Worm (Caenorhabditis elegans) whole organism, late embryonic: ENCODE measurements around the gene wago-5.

Experiments used
- C08G9.2 ChIP-seq: sonication (generic microtip); optimal IDR thresholded peaks from 2 replicates; lab custom pipeline; 2016; ENCODE audit warnings: mild to moderate bottlenecking, missing genetic modification characterization, moderate library complexity, missing compliant biosample characterization
- ama-1 ChIP-seq: fragments of 150-350 bp; optimal IDR thresholded peaks from 2 replicates; lab custom pipeline; 2014
- elt-4 ChIP-seq: sonication (generic microtip); optimal IDR thresholded peaks from 2 replicates; lab custom pipeline; 2016; ENCODE audit warnings: missing genetic modification characterization, missing compliant biosample characterization
- pag-3 ChIP-seq: sonication (generic microtip); optimal IDR thresholded peaks from 2 replicates; lab custom pipeline; 2016; ENCODE audit warnings: missing compliant biosample characterization, missing genetic modification characterization, borderline replicate concordance
- tbx-7 ChIP-seq: sonication (generic microtip); optimal IDR thresholded peaks from 2 replicates; lab custom pipeline; 2016; ENCODE audit warnings: missing genotype, missing genetic modification characterization, missing compliant biosample characterization
- unc-86 ChIP-seq: sonication (generic microtip); optimal IDR thresholded peaks from 2 replicates; lab custom pipeline; 2016; ENCODE audit warnings: missing genetic modification characterization, missing compliant biosample characterization

- TF ChIP-seq C08G9.2 (tag; lab: Kevin White, UChicago) (no peak), ama-1 (lab: Kevin White, UChicago) (no peak), unc-86 (tag; lab: Kevin White, UChicago) (no peak), elt-4 (tag; lab: Kevin White, UChicago) (no peak), tbx-7 (no peak), pag-3 (tag; lab: Kevin White, UChicago) (no peak)
These were observed 22.8 kb downstream of the wago-5 start, which contains the start of gene K05F1.14 for ce11 chrII:5792490-5792889.
